Worm (Caenorhabditis elegans): Measurements from ENCODE around the gene noah-2.

- TF ChIP-seq pha-2 (tag; optimal IDR thresholded peaks at IDR 0.05) (no peak), hlh-30 (tag; optimal IDR thresholded peaks at IDR 0.05; ENCODE audit: insufficient read depth) (no peak), nhr-11 (tag; optimal IDR thresholded peaks at IDR 0.05) (no peak), fax-1 (tag; optimal IDR thresholded peaks at IDR 0.05) (no peak), ama-1 (optimal IDR thresholded peaks at IDR 0.05) (no peak), pag-3 (tag; optimal IDR thresholded peaks at IDR 0.05; ENCODE audit: borderline replicate concordance) (no peak), elt-4 (tag; optimal IDR thresholded peaks at IDR 0.05) (no peak)
Measured at ce11 chrIV:14086395-14086794, 4.7 kb upstream of the noah-2 start.
